Worm (Caenorhabditis elegans) whole organism, mixed stage, embryonic: ENCODE results near the gene ceh-90.

ENCODE experiments used
- flh-1 ChIP-seq: fragments of 200-800 bp; sonication (Bioruptor generic); optimal IDR thresholded peaks from 2 replicates; lab custom pipeline; 2018; ENCODE audit warnings: mild to moderate bottlenecking, missing genetic modification characterization, moderate library complexity, missing compliant biosample characterization
- nhr-12 ChIP-seq: fragments of 150-350 bp; optimal IDR thresholded peaks from 2 replicates; lab custom pipeline; 2014; ENCODE audit warnings: missing biosample characterization, missing genetic modification characterization
- unc-39 ChIP-seq: fragments of 150-350 bp; optimal IDR thresholded peaks from 2 replicates; lab custom pipeline; 2014; ENCODE audit warnings: missing biosample characterization, missing genetic modification characterization
- ztf-11 ChIP-seq: fragments of 150-350 bp; optimal IDR thresholded peaks from 2 replicates; lab custom pipeline; 2014; ENCODE audit warnings: missing biosample characterization, missing genetic modification characterization

ce11 chrX:14108245-14108644 is 48.6 kb downstream of the ceh-90 start, which contains the start of gene F16B12.7:
- TF ChIP-seq unc-39 (no peak), nhr-12 (tag; lab: Kevin White, UChicago) (no peak), ztf-11 (tag; lab: Kevin White, UChicago) (no peak), flh-1 (GFP tag; lab: Kevin White, UChicago) (no peak)
